Fruit fly (Drosophila melanogaster) whole organism, embryonic: ENCODE results near the gene Pfdn2.

ENCODE experiments used
- Abd-B ChIP-seq: fragments of 200-800 bp; sonication (Bioruptor generic); optimal IDR thresholded peaks from 2 replicates; lab custom pipeline; 2018; ENCODE audit warnings: missing biosample characterization, mild to moderate bottlenecking, missing genetic modification characterization, moderate library complexity
- CG10147 ChIP-seq: fragments of 200-800 bp; sonication (Bioruptor generic); optimal IDR thresholded peaks from 2 replicates; lab custom pipeline; 2019; ENCODE audit warnings: missing biosample characterization, mild to moderate bottlenecking, missing genetic modification characterization, moderate library complexity
- CG1024 ChIP-seq: fragments of 200-800 bp; sonication (Bioruptor generic); IDR thresholded peaks from 2 replicates; pipeline ENCODE4 v1.3.6; 2022; ENCODE audit warnings: missing biosample characterization, missing genetic modification characterization
- CG10321 ChIP-seq: fragments of 200-800 bp; sonication (Bioruptor generic); IDR thresholded peaks from 2 replicates; pipeline ENCODE4 v1.3.6; 2022; ENCODE audit warnings: missing biosample characterization, missing genetic modification characterization
- CG10959 ChIP-seq: fragments of 200-800 bp; sonication (Bioruptor generic); IDR thresholded peaks from 2 replicates; pipeline ENCODE4 v1.3.6; 2022; ENCODE audit warnings: missing biosample characterization, missing genetic modification characterization
- CG10979 ChIP-seq: fragments of 200-800 bp; sonication (Bioruptor generic); optimal IDR thresholded peaks from 2 replicates; lab custom pipeline; 2018; ENCODE audit warnings: missing biosample characterization, mild to moderate bottlenecking, missing genetic modification characterization, moderate library complexity
- CG11085 ChIP-seq: fragments of 200-800 bp; sonication (Bioruptor generic); IDR thresholded peaks from 2 replicates; pipeline ENCODE4 v1.3.6; 2022; ENCODE audit warnings: missing biosample characterization, missing genetic modification characterization
- CG11504 ChIP-seq: fragments of 200-800 bp; sonication (Bioruptor generic); optimal IDR thresholded peaks from 3 replicates; lab custom pipeline; 2019; ENCODE audit warnings: missing biosample characterization, mild to moderate bottlenecking, missing genetic modification characterization, moderate library complexity
- CG11696 ChIP-seq: fragments of 200-800 bp; sonication (Bioruptor generic); IDR thresholded peaks from 2 replicates; pipeline ENCODE4 v1.3.6; 2022; ENCODE audit warnings: missing biosample characterization, missing genetic modification characterization
- CG12071 ChIP-seq: fragments of 200-800 bp; sonication (Bioruptor generic); optimal IDR thresholded peaks from 3 replicates; lab custom pipeline; 2018; ENCODE audit warnings: missing biosample characterization, mild to moderate bottlenecking, missing genetic modification characterization
- CG12236 ChIP-seq: fragments of 200-800 bp; sonication (Bioruptor generic); optimal IDR thresholded peaks from 2 replicates; lab custom pipeline; 2016; ENCODE audit warnings: missing biosample characterization, missing genetic modification characterization
- CG12744 ChIP-seq: fragments of 200-800 bp; sonication (Bioruptor generic); optimal IDR thresholded peaks from 2 replicates; lab custom pipeline; 2016; ENCODE audit warnings: missing biosample characterization, missing genetic modification characterization
- CG1647 ChIP-seq: fragments of 200-800 bp; sonication (Bioruptor generic); optimal IDR thresholded peaks from 3 replicates; lab custom pipeline; 2016; ENCODE audit warnings: missing biosample characterization, missing genetic modification characterization
- CG17359 ChIP-seq: fragments of 200-800 bp; sonication (Bioruptor generic); optimal IDR thresholded peaks from 3 replicates; lab custom pipeline; 2018; ENCODE audit warnings: missing biosample characterization, mild to moderate bottlenecking, missing genetic modification characterization, moderate library complexity
- CG18262 ChIP-seq: fragments of 200-800 bp; optimal IDR thresholded peaks from 3 replicates; lab custom pipeline; 2019; ENCODE audit warnings: missing biosample characterization, mild to moderate bottlenecking, missing genetic modification characterization, moderate library complexity
- CG2129 ChIP-seq: fragments of 200-800 bp; sonication (Bioruptor generic); IDR thresholded peaks from 2 replicates; pipeline ENCODE4 v1.3.6; 2022; ENCODE audit warnings: missing biosample characterization, missing genetic modification characterization; ENCODE audit not compliant: partially characterized antibody
- CG2875 ChIP-seq: fragments of 200-800 bp; sonication (Bioruptor generic); optimal IDR thresholded peaks from 2 replicates; lab custom pipeline; 2017; ENCODE audit warnings: missing biosample characterization, mild to moderate bottlenecking, missing genetic modification characterization, missing genetic modification reagents
- CG4328 ChIP-seq: fragments of 200-800 bp; sonication (Bioruptor generic); optimal IDR thresholded peaks from 3 replicates; lab custom pipeline; 2017; ENCODE audit warnings: missing biosample characterization, missing genetic modification reagents, missing genetic modification characterization
- CG8765 ChIP-seq: fragments of 200-800 bp; sonication (Bioruptor generic); IDR thresholded peaks from 2 replicates; pipeline ENCODE4 v1.3.6; 2022; ENCODE audit warnings: missing biosample characterization, missing genetic modification characterization
- CG8944 ChIP-seq: fragments of 200-800 bp; sonication (Bioruptor generic); optimal IDR thresholded peaks from 3 replicates; lab custom pipeline; 2016; ENCODE audit warnings: missing biosample characterization, missing genetic modification characterization
- CG9437 ChIP-seq: fragments of 200-800 bp; sonication (Bioruptor generic); optimal IDR thresholded peaks from 2 replicates; lab custom pipeline; 2018; ENCODE audit warnings: missing biosample characterization, mild to moderate bottlenecking, missing genetic modification characterization
- D19B ChIP-seq: fragments of 200-800 bp; sonication (Bioruptor generic); optimal IDR thresholded peaks from 2 replicates; lab custom pipeline; 2017; ENCODE audit warnings: missing biosample characterization, mild to moderate bottlenecking, missing genetic modification characterization
- Dbx ChIP-seq: fragments of 200-800 bp; sonication (Bioruptor generic); IDR thresholded peaks from 3 replicates; pipeline ENCODE4 v1.3.6; 2022; ENCODE audit warnings: missing biosample characterization, missing genetic modification characterization
- Dfd ChIP-seq, 2 experiments: fragments of >200 bp; optimal IDR thresholded peaks; 2 replicates each; lab custom pipeline; 2017; ENCODE audit warnings: missing biosample characterization in 2 of 2, missing genetic modification characterization in 2 of 2
- Gug ChIP-seq: fragments of 200-800 bp; sonication (Bioruptor generic); IDR thresholded peaks from 4 replicates; pipeline ENCODE4 v1.3.6; 2022; ENCODE audit warnings: missing biosample characterization, missing genetic modification characterization
- Hand ChIP-seq: fragments of 200-800 bp; sonication (Bioruptor generic); optimal IDR thresholded peaks from 2 replicates; lab custom pipeline; 2017; ENCODE audit warnings: mild to moderate bottlenecking, missing biosample characterization, missing genetic modification reagents, missing genetic modification characterization
- Hr78 ChIP-seq, 2 experiments: fragments of 200-800 bp in 1 of 2; fragments of >200 bp in 1 of 2; sonication (Bioruptor generic) in 1 of 2; optimal IDR thresholded peaks; 2 replicates each; lab custom pipeline; 2017 to 2019; ENCODE audit warnings: missing biosample characterization in 2 of 2, missing genetic modification characterization in 2 of 2, mild to moderate bottlenecking in 1 of 2, moderate library complexity in 1 of 2
- Kr ChIP-seq: fragments of 200-800 bp; sonication (Bioruptor generic); optimal IDR thresholded peaks from 2 replicates; lab custom pipeline; 2017; ENCODE audit warnings: missing biosample characterization, mild to moderate bottlenecking, missing genetic modification characterization
- Mes4 ChIP-seq: fragments of 200-800 bp; sonication (Bioruptor generic); optimal IDR thresholded peaks from 2 replicates; lab custom pipeline; 2016; ENCODE audit warnings: missing biosample characterization, missing genetic modification characterization
- NC2α ChIP-seq: fragments of 200-800 bp; sonication (Bioruptor generic); optimal IDR thresholded peaks from 2 replicates; lab custom pipeline; 2016; ENCODE audit warnings: missing biosample characterization, missing genetic modification characterization
- caup ChIP-seq: fragments of 200-800 bp; sonication (Bioruptor generic); optimal IDR thresholded peaks from 3 replicates; lab custom pipeline; 2017; ENCODE audit warnings: missing biosample characterization, mild to moderate bottlenecking, missing genetic modification characterization, moderate library complexity; ENCODE audit not compliant: severe bottlenecking
- chinmo ChIP-seq: fragments of 200-800 bp; sonication (Bioruptor generic); IDR thresholded peaks from 4 replicates; pipeline ENCODE4 v1.3.6; 2022; ENCODE audit warnings: missing biosample characterization, missing genetic modification characterization; ENCODE audit not compliant: partially characterized antibody
- danr ChIP-seq: fragments of 200-800 bp; sonication (Bioruptor generic); IDR thresholded peaks from 2 replicates; pipeline ENCODE4 v1.3.6; 2022; ENCODE audit warnings: missing biosample characterization, missing genetic modification characterization
- dm ChIP-seq: fragments of 200-800 bp; sonication (Bioruptor generic); optimal IDR thresholded peaks from 3 replicates; lab custom pipeline; 2016; ENCODE audit warnings: missing biosample characterization, missing genetic modification characterization
- dpn ChIP-seq, 2 experiments: fragments of 200-800 bp; sonication (Bioruptor generic); optimal IDR thresholded peaks; 3 replicates each; lab custom pipeline; 2016; ENCODE audit warnings: missing biosample characterization in 2 of 2, missing genetic modification characterization in 2 of 2
- ems ChIP-seq: fragments of 200-800 bp; sonication (Bioruptor generic); optimal IDR thresholded peaks from 3 replicates; lab custom pipeline; 2016; ENCODE audit warnings: missing biosample characterization, missing genetic modification characterization
- eyg ChIP-seq: fragments of 200-800 bp; sonication (Bioruptor generic); optimal IDR thresholded peaks from 3 replicates; lab custom pipeline; 2016; ENCODE audit warnings: missing biosample characterization, missing genetic modification characterization
- fd96Cb ChIP-seq: fragments of 200-800 bp; sonication (Bioruptor generic); optimal IDR thresholded peaks from 2 replicates; lab custom pipeline; 2018; ENCODE audit warnings: missing biosample characterization, mild to moderate bottlenecking, missing genetic modification characterization, moderate library complexity
- gfzf ChIP-seq: fragments of 200-800 bp; sonication (Bioruptor generic); optimal IDR thresholded peaks from 2 replicates; lab custom pipeline; 2016; ENCODE audit warnings: missing biosample characterization, mild to moderate bottlenecking, missing genetic modification characterization, moderate library complexity
- gsb ChIP-seq: fragments of 200-800 bp; sonication (Bioruptor generic); IDR thresholded peaks from 2 replicates; pipeline ENCODE4 v1.3.6; 2022; ENCODE audit warnings: missing biosample characterization, missing genetic modification characterization
- maf-S ChIP-seq: fragments of 200-800 bp; sonication (Bioruptor generic); optimal IDR thresholded peaks from 2 replicates; lab custom pipeline; 2016; ENCODE audit warnings: missing biosample characterization, missing genetic modification characterization
- onecut ChIP-seq: fragments of 200-800 bp; sonication (Bioruptor generic); IDR thresholded peaks from 2 replicates; pipeline ENCODE4 v1.3.6; 2022; ENCODE audit warnings: missing biosample characterization, missing genetic modification characterization
- org-1 ChIP-seq: fragments of 200-800 bp; sonication (Bioruptor generic); optimal IDR thresholded peaks from 2 replicates; lab custom pipeline; 2017; ENCODE audit warnings: missing biosample characterization, missing genetic modification characterization
- pzg ChIP-seq: fragments of 200-800 bp; sonication (Bioruptor generic); optimal IDR thresholded peaks from 3 replicates; lab custom pipeline; 2018; ENCODE audit warnings: missing biosample characterization, mild to moderate bottlenecking, missing genetic modification characterization, moderate library complexity
- run ChIP-seq: fragments of 200-800 bp; sonication (Bioruptor generic); optimal IDR thresholded peaks from 3 replicates; lab custom pipeline; 2018; ENCODE audit warnings: missing biosample characterization, mild to moderate bottlenecking, missing genetic modification characterization
- sc ChIP-seq, 3 experiments: fragments of >200 bp in 2 of 3; fragments of 200-800 bp in 1 of 3; sonication (Bioruptor generic) in 1 of 3; optimal IDR thresholded peaks; 2 replicates in 2 of 3; 3 replicates in 1 of 3; lab custom pipeline; 2017; ENCODE audit warnings: mild to moderate bottlenecking in 1 of 3, missing biosample characterization in 1 of 3, missing genetic modification characterization in 1 of 3, missing genetic modification reagents in 1 of 3
- seq ChIP-seq: fragments of 200-800 bp; sonication (Bioruptor generic); IDR thresholded peaks from 2 replicates; pipeline ENCODE4 v1.3.6; 2022; ENCODE audit warnings: missing biosample characterization, missing genetic modification characterization
- tx ChIP-seq: fragments of 200-800 bp; sonication (Bioruptor generic); optimal IDR thresholded peaks from 2 replicates; lab custom pipeline; 2016; ENCODE audit warnings: missing biosample characterization, missing genetic modification characterization
- unpg ChIP-seq: fragments of 200-800 bp; sonication (Bioruptor generic); optimal IDR thresholded peaks from 3 replicates; lab custom pipeline; 2018; ENCODE audit warnings: missing biosample characterization, mild to moderate bottlenecking, missing genetic modification characterization, moderate library complexity

Pfdn2 gene

DNA sequence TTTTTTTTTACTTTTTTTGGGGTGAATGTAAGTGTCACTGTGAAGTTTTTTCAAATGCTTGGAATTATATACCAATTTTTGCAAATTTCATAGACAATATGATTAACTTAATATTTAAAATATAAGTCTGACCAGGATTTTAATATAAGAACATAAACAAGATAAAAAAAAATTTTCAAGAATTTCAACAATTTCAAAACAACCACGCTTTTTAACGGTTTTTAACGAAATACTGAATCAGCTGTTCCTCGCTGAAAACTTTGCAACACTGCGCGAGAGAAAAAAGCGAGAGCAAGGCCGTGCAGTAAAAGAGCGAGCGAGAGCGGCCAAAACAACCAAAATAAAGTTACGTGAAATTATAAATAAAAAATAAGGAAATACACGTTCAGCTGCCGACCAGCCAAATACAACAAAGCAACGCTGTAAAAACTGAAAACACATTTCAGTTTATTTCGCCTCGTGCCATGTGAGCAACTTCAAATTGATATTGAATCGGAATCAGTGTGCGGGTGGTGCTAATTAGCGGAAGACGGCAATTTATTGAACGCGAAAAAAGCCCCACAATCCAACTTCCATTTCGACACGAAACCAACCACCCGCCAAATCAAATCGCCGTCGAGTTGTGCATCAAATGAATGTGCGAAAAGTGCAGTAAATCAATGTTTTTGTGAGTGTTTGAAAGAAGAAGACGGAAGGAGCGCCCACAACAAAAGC, 22.2 kb upstream of the Pfdn2 start, which contains the start of the genes CG46439, Iyd and CG33947 (continued):
- peak; percentile 17 for TF ChIP-seq unpg (GFP tag; lab: Kevin White, UChicago)
- TF ChIP-seq org-1 (GFP tag; lab: Kevin White, UChicago), result no peak
- TF ChIP-seq CG18262 (tag; lab: Kevin White, UChicago), result no peak
- TF ChIP-seq gsb, result no peak
- no peak for TF ChIP-seq CG2875 (GFP tag; lab: Kevin White, UChicago)
- peak; percentile 58 for TF ChIP-seq Hand (GFP tag; lab: Kevin White, UChicago)
- 0 out of 4 replicates have a peak, but pooled peaks have one; percentile 76 for TF ChIP-seq chinmo
- TF ChIP-seq CG2129 (GFP tag; lab: Robert Waterston, UW), result no peak
- TF ChIP-seq CG1647 (GFP tag; lab: Kevin White, UChicago), result no peak
- TF ChIP-seq gfzf, result no peak
- TF ChIP-seq Kr, result no peak
- TF ChIP-seq caup, result no peak
- no peak for TF ChIP-seq eyg (GFP tag; lab: Kevin White, UChicago)
- no peak for TF ChIP-seq D19B (GFP tag; lab: Kevin White, UChicago)
- no peak for TF ChIP-seq fd96Cb (tag; lab: Kevin White, UChicago)
- no peak for TF ChIP-seq Hr78 (GFP tag; optimal IDR thresholded peaks at IDR 0.05; lab: Kevin White, UChicago)
- no peak for TF ChIP-seq Abd-B (GFP tag; lab: Kevin White, UChicago)
- TF ChIP-seq Dbx (GFP tag; lab: Robert Waterston, UW), result no peak
- TF ChIP-seq pzg (GFP tag; lab: Kevin White, UChicago), result peak; percentile 37
- TF ChIP-seq dpn (GFP tag; optimal IDR thresholded peaks at IDR 0.05; lab: Kevin White, UChicago), result no peak
- TF ChIP-seq seq (GFP tag; lab: Robert Waterston, UW), result no peak
- no peak for TF ChIP-seq CG12071 (GFP tag; lab: Kevin White, UChicago)
- no peak for TF ChIP-seq CG11696 (GFP tag; lab: Robert Waterston, UW)
- no peak for TF ChIP-seq CG1024 (GFP tag; lab: Robert Waterston, UW)
- TF ChIP-seq CG11085 (GFP tag; lab: Robert Waterston, UW), result no peak
- TF ChIP-seq CG10321, result no peak
- TF ChIP-seq Dfd (GFP tag; optimal IDR thresholded peaks at IDR 0.05; lab: Kevin White, UChicago), result no peak
- TF ChIP-seq CG10979 (tag; lab: Kevin White, UChicago), result no peak
- no peak for TF ChIP-seq CG4328
- no peak for TF ChIP-seq CG12744 (GFP tag; lab: Kevin White, UChicago)
- TF ChIP-seq CG10959 (GFP tag; lab: Robert Waterston, UW), result no peak
- TF ChIP-seq danr (GFP tag; lab: Robert Waterston, UW), result no peak
- no peak for TF ChIP-seq CG10147 (GFP tag; lab: Kevin White, UChicago)
- peak; percentile 14 for TF ChIP-seq CG17359
- no peak for TF ChIP-seq run (tag; lab: Kevin White, UChicago)
- TF ChIP-seq CG8765 (GFP tag; lab: Robert Waterston, UW), result no peak
- peak; percentile 18 for TF ChIP-seq CG11504 (tag; lab: Kevin White, UChicago)
- TF ChIP-seq CG8944 (GFP tag; lab: Kevin White, UChicago), result no peak
- no peak for TF ChIP-seq dm
- TF ChIP-seq onecut (GFP tag; lab: Robert Waterston, UW), result peak; percentile 45; the same call in 1 of the 2 replicates
- TF ChIP-seq maf-S (GFP tag; lab: Kevin White, UChicago), result no peak
- no peak for TF ChIP-seq NC2α (GFP tag; lab: Kevin White, UChicago)
- TF ChIP-seq tx (GFP tag; lab: Kevin White, UChicago), result no peak
- no peak for TF ChIP-seq sc (optimal IDR thresholded peaks at IDR 0.05; lab: Kevin White, UChicago)
- TF ChIP-seq sc (GFP tag; optimal IDR thresholded peaks at IDR 0.05; lab: Kevin White, UChicago), result no peak
- TF ChIP-seq ems (GFP tag; lab: Kevin White, UChicago), result peak; percentile 9
- no peak for TF ChIP-seq CG9437
- TF ChIP-seq CG12236, result no peak
- no peak for TF ChIP-seq Mes4 (GFP tag; lab: Kevin White, UChicago)
- no peak for TF ChIP-seq Gug (GFP tag; lab: Robert Waterston, UW)
